Worm (Caenorhabditis elegans): ENCODE results near the gene T01D3.3.

Gene T01D3.3

ce11 chrV:13659219-13659618 is 44.9 kb upstream of the T01D3.3 start (continued):
- TF ChIP-seq unc-39 (tag; optimal IDR thresholded peaks at IDR 0.05) (no peak), lsy-2 (tag; optimal IDR thresholded peaks at IDR 0.05) (no peak), mep-1 (tag; optimal IDR thresholded peaks at IDR 0.05) (no peak), R02D3.7 (tag; optimal IDR thresholded peaks at IDR 0.05) (no peak), dpl-1 (GFP tag; optimal IDR thresholded peaks at IDR 0.05) (no peak), attf-4 (tag; optimal IDR thresholded peaks at IDR 0.05) (no peak), nhr-77 (tag; optimal IDR thresholded peaks at IDR 0.05) (peak; percentile 21), ztf-11 (tag; optimal IDR thresholded peaks at IDR 0.05) (no peak), ctbp-1 (GFP tag; IDR thresholded peaks at IDR 0.05) (no peak), php-3 (GFP tag; IDR thresholded peaks at IDR 0.05) (no peak)

DNA sequence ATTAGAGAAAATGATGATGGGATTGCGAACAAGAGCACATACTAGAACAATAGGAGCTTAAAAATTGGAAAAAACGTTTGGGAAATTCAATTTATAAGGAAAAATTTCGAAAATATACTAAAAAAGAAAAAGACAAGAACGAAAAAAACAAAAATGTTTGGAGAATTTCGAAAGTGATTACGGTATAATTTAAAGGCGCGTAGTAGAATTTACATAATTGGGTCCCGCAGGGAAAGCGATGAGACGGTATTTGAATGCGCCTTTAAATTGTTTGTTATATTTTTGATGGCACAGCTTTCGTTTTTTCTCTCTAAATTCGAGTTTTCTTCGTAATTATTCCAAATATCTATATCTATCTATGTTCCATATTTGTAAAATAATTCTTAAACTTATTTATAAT is 44.0 kb upstream of the T01D3.3 start:
- TF ChIP-seq ctbp-1 (GFP tag; IDR thresholded peaks at IDR 0.05) (no peak), F44E2.7 (GFP tag; IDR thresholded peaks at IDR 0.05) (no peak), unc-130 (GFP tag; optimal IDR thresholded peaks at IDR 0.05) (peak; percentile 24), lsy-2 (tag; optimal IDR thresholded peaks at IDR 0.05) (peak in 1 of 2 experiments; percentile 35), ztf-7 (tag; optimal IDR thresholded peaks at IDR 0.05) (no peak), gei-8 (GFP tag; optimal IDR thresholded peaks at IDR 0.05) (no peak), unc-39 (tag; optimal IDR thresholded peaks at IDR 0.05) (no peak), sdz-12 (GFP tag; optimal IDR thresholded peaks at IDR 0.05) (no peak), egl-43 (GFP tag; IDR thresholded peaks at IDR 0.05) (no peak), mdl-1 (tag; optimal IDR thresholded peaks at IDR 0.05) (no peak), nhr-41 (GFP tag; IDR thresholded peaks at IDR 0.05) (no peak), Y48G9A.11 (GFP tag; IDR thresholded peaks at IDR 0.05) (no peak), F49E8.2 (tag; optimal IDR thresholded peaks at IDR 0.05; ENCODE audit: borderline replicate concordance) (no peak), hlh-11 (tag; optimal IDR thresholded peaks at IDR 0.05) (no peak)

- TF ChIP-seq hlh-30 (tag; optimal IDR thresholded peaks at IDR 0.05; ENCODE audit: insufficient read depth) (peak; percentile 25), nhr-42 (GFP tag; IDR thresholded peaks at IDR 0.05) (no peak), Y105C5A.15 (GFP tag; IDR thresholded peaks at IDR 0.05) (no peak), ztf-11 (tag; optimal IDR thresholded peaks at IDR 0.05) (no peak), lin-38 (GFP tag; IDR thresholded peaks at IDR 0.05) (peak; percentile 55), zfp-3 (GFP tag; conservative IDR thresholded peaks at IDR 0.05) (no peak), dmd-6 (GFP tag; IDR thresholded peaks at IDR 0.05) (peak; percentile 23; the same call in 1 of the 2 replicates), nhr-77 (tag; optimal IDR thresholded peaks at IDR 0.05) (peak; percentile 15), nhr-111 (GFP tag; optimal IDR thresholded peaks at IDR 0.05) (no peak), daf-19 (GFP tag; conservative IDR thresholded peaks at IDR 0.05) (no peak), vab-7 (GFP tag; IDR thresholded peaks at IDR 0.05) (no peak), set-16 (GFP tag; IDR thresholded peaks at IDR 0.05) (no peak), Y5F2A.4 (GFP tag; optimal IDR thresholded peaks at IDR 0.05) (no peak), mxl-2 (GFP tag; conservative IDR thresholded peaks at IDR 0.05) (no peak), ZK337.2 (GFP tag; IDR thresholded peaks at IDR 0.05) (no peak), D1046.2 (GFP tag; IDR thresholded peaks at IDR 0.05) (no peak), mes-2 (tag; optimal IDR thresholded peaks at IDR 0.05; ENCODE audit: poor library complexity, severe bottlenecking) (peak; percentile 43), nhr-10 (tag; optimal IDR thresholded peaks at IDR 0.05) (no peak), lim-7 (GFP tag; IDR thresholded peaks at IDR 0.05) (no peak), dmd-9 (GFP tag; IDR thresholded peaks at IDR 0.05) (no peak), nhr-76 (tag; optimal IDR thresholded peaks at IDR 0.05) (no peak), egl-27 (tag; optimal IDR thresholded peaks at IDR 0.05) (no peak), ces-1 (GFP tag; optimal IDR thresholded peaks at IDR 0.05) (no peak), php-3 (GFP tag; IDR thresholded peaks at IDR 0.05) (no peak), lir-3 (tag; optimal IDR thresholded peaks at IDR 0.05) (no peak), cey-2 (tag; optimal IDR thresholded peaks at IDR 0.05; ENCODE audit: borderline replicate concordance, insufficient read depth) (no peak), T20F7.1 (GFP tag; optimal IDR thresholded peaks at IDR 0.05) (no peak), arid-1 (GFP tag; conservative IDR thresholded peaks at IDR 0.05) (no peak), lin-39 (tag; optimal IDR thresholded peaks at IDR 0.05) (no peak), aly-2 (tag; optimal IDR thresholded peaks at IDR 0.05) (no peak)
These were observed 43.3 kb upstream of the T01D3.3 start, which contains the start of gene letm-1 for ce11 chrV:13660660-13661325. TSS of gene letm-1 (plus strand) at chrV:13661257.

All from whole organism, L4 larva.